Worm (Caenorhabditis elegans) whole organism, mixed stage, embryonic: Measurements from ENCODE around the gene T25B2.1.

Experiments
- M03D4.4 ChIP-seq: sonication (generic microtip); optimal IDR thresholded peaks from 2 replicates; lab custom pipeline; 2017; ENCODE audit warnings: mild to moderate bottlenecking, missing genetic modification characterization, missing compliant biosample characterization
- bed-3 ChIP-seq: fragments of 200-800 bp; sonication (Bioruptor generic); optimal IDR thresholded peaks from 3 replicates; lab custom pipeline; 2018; ENCODE audit warnings: mild to moderate bottlenecking, missing genetic modification characterization, moderate library complexity, missing compliant biosample characterization
- blmp-1 ChIP-seq: fragments of 150-350 bp; optimal IDR thresholded peaks from 2 replicates; lab custom pipeline; 2014; ENCODE audit warnings: missing biosample characterization, missing genetic modification characterization
- ceh-43 ChIP-seq: fragments of 200-800 bp; sonication (Bioruptor generic); optimal IDR thresholded peaks from 2 replicates; lab custom pipeline; 2018; ENCODE audit warnings: mild to moderate bottlenecking, missing genetic modification characterization, moderate library complexity, missing compliant biosample characterization
- ceh-83 ChIP-seq: fragments of 200-800 bp; sonication (Bioruptor generic); optimal IDR thresholded peaks from 2 replicates; lab custom pipeline; 2018; ENCODE audit warnings: mild to moderate bottlenecking, missing genetic modification characterization, missing compliant biosample characterization
- ces-1 ChIP-seq: fragments of 150-350 bp; optimal IDR thresholded peaks from 2 replicates; lab custom pipeline; 2014; ENCODE audit warnings: missing biosample characterization, missing genetic modification reagents, missing genetic modification characterization
- cnd-1 ChIP-seq: fragments of 200-800 bp; sonication (Bioruptor generic); optimal IDR thresholded peaks from 2 replicates; lab custom pipeline; 2018; ENCODE audit warnings: mild to moderate bottlenecking, missing genetic modification characterization, missing compliant biosample characterization
- drap-1 ChIP-seq: fragments of 200-800 bp; sonication (Bioruptor generic); optimal IDR thresholded peaks from 3 replicates; lab custom pipeline; 2018; ENCODE audit warnings: mild to moderate bottlenecking, missing genetic modification characterization, missing compliant biosample characterization
- elt-1 ChIP-seq: sonication (generic microtip); optimal IDR thresholded peaks from 2 replicates; lab custom pipeline; 2017; ENCODE audit warnings: missing genetic modification characterization, mild to moderate bottlenecking, missing compliant biosample characterization, antibody characterized with exemption, moderate library complexity, borderline replicate concordance; ENCODE audit not compliant: insufficient read depth
- elt-3 ChIP-seq: fragments of 150-350 bp; optimal IDR thresholded peaks from 2 replicates; lab custom pipeline; 2014; ENCODE audit warnings: missing biosample characterization, missing genetic modification characterization
- flh-1 ChIP-seq: fragments of 200-800 bp; sonication (Bioruptor generic); optimal IDR thresholded peaks from 2 replicates; lab custom pipeline; 2018; ENCODE audit warnings: mild to moderate bottlenecking, missing genetic modification characterization, moderate library complexity, missing compliant biosample characterization
- ham-2 ChIP-seq: fragments of 200-800 bp; sonication (Bioruptor generic); optimal IDR thresholded peaks from 2 replicates; lab custom pipeline; 2018; ENCODE audit warnings: mild to moderate bottlenecking, missing genetic modification characterization, missing compliant biosample characterization
- hlh-1 ChIP-seq: fragments of 150-350 bp; optimal IDR thresholded peaks from 2 replicates; lab custom pipeline; 2014; ENCODE audit warnings: missing biosample characterization, missing genetic modification reagents, missing genetic modification characterization
- lin-13 ChIP-seq: fragments of 150-350 bp; optimal IDR thresholded peaks from 2 replicates; lab custom pipeline; 2014; ENCODE audit warnings: missing biosample characterization, missing genetic modification characterization
- lin-32 ChIP-seq: fragments of 200-800 bp; sonication (Bioruptor generic); optimal IDR thresholded peaks from 2 replicates; lab custom pipeline; 2018; ENCODE audit warnings: mild to moderate bottlenecking, missing genetic modification characterization, missing compliant biosample characterization
- lsy-2 ChIP-seq: fragments of 150-350 bp; optimal IDR thresholded peaks from 2 replicates; lab custom pipeline; 2014; ENCODE audit warnings: missing biosample characterization, missing genetic modification characterization
- mls-2 ChIP-seq: sonication (generic microtip); optimal IDR thresholded peaks from 2 replicates; lab custom pipeline; 2016; ENCODE audit warnings: mild to moderate bottlenecking, missing genetic modification characterization, moderate library complexity, missing compliant biosample characterization
- nhr-12 ChIP-seq: fragments of 150-350 bp; optimal IDR thresholded peaks from 2 replicates; lab custom pipeline; 2014; ENCODE audit warnings: missing biosample characterization, missing genetic modification characterization
- nhr-2 ChIP-seq: fragments of 150-350 bp; optimal IDR thresholded peaks from 2 replicates; lab custom pipeline; 2014; ENCODE audit warnings: missing biosample characterization, missing genetic modification characterization
- nhr-237 ChIP-seq: fragments of 150-350 bp; optimal IDR thresholded peaks from 2 replicates; lab custom pipeline; 2014; ENCODE audit warnings: missing biosample characterization, missing genetic modification characterization
- nhr-28 ChIP-seq: fragments of 150-350 bp; optimal IDR thresholded peaks from 2 replicates; lab custom pipeline; 2014; ENCODE audit warnings: missing biosample characterization, missing genetic modification characterization
- nhr-76 ChIP-seq: sonication (generic microtip); optimal IDR thresholded peaks from 2 replicates; lab custom pipeline; 2017; ENCODE audit warnings: missing biosample characterization, missing genetic modification characterization
- sem-2 ChIP-seq: fragments of 200-800 bp; sonication (Bioruptor generic); optimal IDR thresholded peaks from 2 replicates; lab custom pipeline; 2018; ENCODE audit warnings: mild to moderate bottlenecking, missing genetic modification characterization, missing compliant biosample characterization
- snpc-4 ChIP-seq: fragments of 150-350 bp; optimal IDR thresholded peaks from 2 replicates; lab custom pipeline; 2014; ENCODE audit warnings: missing biosample characterization, missing genetic modification characterization
- sptf-1 ChIP-seq: sonication (generic microtip); optimal IDR thresholded peaks from 2 replicates; lab custom pipeline; 2017; ENCODE audit warnings: mild to moderate bottlenecking, missing genetic modification characterization, moderate library complexity, missing compliant biosample characterization
- tbx-8 ChIP-seq: fragments of 200-800 bp; sonication (Bioruptor generic); optimal IDR thresholded peaks from 2 replicates; lab custom pipeline; 2018; ENCODE audit warnings: mild to moderate bottlenecking, missing genetic modification characterization, moderate library complexity, missing compliant biosample characterization
- unc-120 ChIP-seq: sonication (generic microtip); optimal IDR thresholded peaks from 2 replicates; lab custom pipeline; 2017; ENCODE audit warnings: missing genetic modification characterization, missing compliant biosample characterization; ENCODE audit not compliant: poor library complexity, severe bottlenecking
- unc-62 ChIP-seq: fragments of 150-350 bp; optimal IDR thresholded peaks from 2 replicates; lab custom pipeline; 2014; ENCODE audit warnings: missing biosample characterization, missing genetic modification reagents, missing genetic modification characterization
- zip-8 ChIP-seq: fragments of 150-350 bp; optimal IDR thresholded peaks from 2 replicates; lab custom pipeline; 2014; ENCODE audit warnings: missing biosample characterization, missing genetic modification characterization
- ztf-11 ChIP-seq: fragments of 150-350 bp; optimal IDR thresholded peaks from 2 replicates; lab custom pipeline; 2014; ENCODE audit warnings: missing biosample characterization, missing genetic modification characterization

T25B2.1 gene

ce11 chrX:6138243-6138642 is 35.5 kb upstream of the T25B2.1 start, which contains the start of gene Y72A10A.1:
TSS of gene Y72A10A.1 (minus strand) at chrX:6138343.
- no peak for TF ChIP-seq ham-2
- TF ChIP-seq drap-1 (GFP tag; lab: Kevin White, UChicago): no peak
- no peak for TF ChIP-seq lin-13 (tag; lab: Kevin White, UChicago)
- no peak for TF ChIP-seq lsy-2 (tag; lab: Kevin White, UChicago)
- TF ChIP-seq nhr-2 (tag; lab: Kevin White, UChicago): no peak
- TF ChIP-seq snpc-4: no peak
- TF ChIP-seq, all 35 proteins: peak for 0

- TF ChIP-seq elt-1 (no peak), unc-62 (GFP tag; lab: Kevin White, UChicago) (peak; percentile 81), hlh-1 (tag; lab: Kevin White, UChicago) (peak; percentile 94), sem-2 (GFP tag; lab: Kevin White, UChicago) (no peak), unc-120 (tag; lab: Kevin White, UChicago) (peak; percentile 45)
These were observed 27.8 kb upstream of the T25B2.1 start for ce11 chrX:6145921-6146320.

- no peak for TF ChIP-seq lin-32
These were observed 23.3 kb upstream of the T25B2.1 start, which contains the start of gene tag-275 for ce11 chrX:6150449-6150848. TSS of gene tag-275 (minus strand) at chrX:6150549.

- TF ChIP-seq tbx-8 (GFP tag; lab: Kevin White, UChicago) (no peak), cnd-1 (tag; lab: Kevin White, UChicago) (no peak), sptf-1 (tag; lab: Kevin White, UChicago) (peak; percentile 15), nhr-12 (tag; lab: Kevin White, UChicago) (no peak), elt-1 (no peak), flh-1 (GFP tag; lab: Kevin White, UChicago) (no peak), nhr-2 (tag; lab: Kevin White, UChicago) (peak; percentile 47), hlh-1 (tag; lab: Kevin White, UChicago) (peak; percentile 75), unc-120 (tag; lab: Kevin White, UChicago) (peak; percentile 51), nhr-76 (no peak), nhr-28 (tag; lab: Kevin White, UChicago) (no peak), ceh-83 (GFP tag; lab: Kevin White, UChicago) (no peak), blmp-1 (no peak), mls-2 (tag; lab: Kevin White, UChicago) (peak; percentile 37), nhr-237 (no peak), unc-62 (GFP tag; lab: Kevin White, UChicago) (peak; percentile 2), zip-8 (tag; lab: Kevin White, UChicago) (no peak), M03D4.4 (tag; lab: Kevin White, UChicago) (no peak), ceh-43 (GFP tag; lab: Kevin White, UChicago) (no peak), drap-1 (GFP tag; lab: Kevin White, UChicago) (no peak), bed-3 (GFP tag; lab: Kevin White, UChicago) (no peak)
- TF ChIP-seq, all 35 proteins: peak for 6
These were observed 22.7 kb upstream of the T25B2.1 start for ce11 chrX:6150949-6151519.

- TF ChIP-seq drap-1 (GFP tag; lab: Kevin White, UChicago) (no peak), ztf-11 (no peak), ces-1 (GFP tag; lab: Kevin White, UChicago) (peak; percentile 85), blmp-1 (no peak), nhr-28 (tag; lab: Kevin White, UChicago) (no peak), unc-120 (tag; lab: Kevin White, UChicago) (no peak), elt-3 (no peak), lsy-2 (tag; lab: Kevin White, UChicago) (no peak)
- TF ChIP-seq, all 35 proteins: peak for 1
These were observed 18.3 kb upstream of the T25B2.1 start for ce11 chrX:6155436-6155835.
